Fruit fly (Drosophila melanogaster) whole organism, embryonic: ENCODE results near the gene CG13842.

Experiments used
- Adf1 ChIP-seq: fragments of 200-800 bp; sonication (Bioruptor generic); IDR thresholded peaks from 2 replicates; pipeline ENCODE4 v1.3.6; 2022; ENCODE audit warnings: missing biosample characterization, missing genetic modification characterization
- Aef1 ChIP-seq: fragments of 200-800 bp; sonication (Bioruptor generic); IDR thresholded peaks from 3 replicates; pipeline ENCODE4 v1.3.6; 2022; ENCODE audit warnings: missing biosample characterization, missing genetic modification characterization
- CG10209 ChIP-seq: fragments of 200-800 bp; sonication (Bioruptor generic); optimal IDR thresholded peaks from 3 replicates; lab custom pipeline; 2017; ENCODE audit warnings: missing biosample characterization, mild to moderate bottlenecking, missing genetic modification characterization, missing genetic modification reagents
- CG10321 ChIP-seq: fragments of 200-800 bp; sonication (Bioruptor generic); IDR thresholded peaks from 2 replicates; pipeline ENCODE4 v1.3.6; 2022; ENCODE audit warnings: missing biosample characterization, missing genetic modification characterization
- CG11093 ChIP-seq: fragments of 200-800 bp; sonication (Bioruptor generic); IDR thresholded peaks from 3 replicates; pipeline ENCODE4 v1.3.6; 2022; ENCODE audit warnings: missing biosample characterization, missing genetic modification characterization
- CG11398 ChIP-seq: fragments of 200-800 bp; sonication (Bioruptor generic); optimal IDR thresholded peaks from 2 replicates; lab custom pipeline; 2016; ENCODE audit warnings: missing biosample characterization, missing genetic modification characterization
- CG11696 ChIP-seq: fragments of 200-800 bp; sonication (Bioruptor generic); IDR thresholded peaks from 2 replicates; pipeline ENCODE4 v1.3.6; 2022; ENCODE audit warnings: missing biosample characterization, missing genetic modification characterization
- CG11723 ChIP-seq: fragments of 200-800 bp; sonication (Bioruptor generic); optimal IDR thresholded peaks from 2 replicates; lab custom pipeline; 2017; ENCODE audit warnings: missing biosample characterization, mild to moderate bottlenecking, missing genetic modification characterization
- CG12236 ChIP-seq: fragments of 200-800 bp; sonication (Bioruptor generic); optimal IDR thresholded peaks from 2 replicates; lab custom pipeline; 2016; ENCODE audit warnings: missing biosample characterization, missing genetic modification characterization
- CG12659 ChIP-seq: fragments of 200-800 bp; sonication (Bioruptor generic); optimal IDR thresholded peaks from 3 replicates; lab custom pipeline; 2017; ENCODE audit warnings: mild to moderate bottlenecking, missing biosample characterization, missing genetic modification reagents, missing genetic modification characterization
- CG14710 ChIP-seq: fragments of 200-800 bp; sonication (Bioruptor generic); optimal IDR thresholded peaks from 3 replicates; lab custom pipeline; 2019; ENCODE audit warnings: missing biosample characterization, mild to moderate bottlenecking, missing genetic modification characterization, moderate library complexity
- CG1647 ChIP-seq: fragments of 200-800 bp; sonication (Bioruptor generic); optimal IDR thresholded peaks from 3 replicates; lab custom pipeline; 2016; ENCODE audit warnings: missing biosample characterization, missing genetic modification characterization
- CG16863 ChIP-seq: fragments of 200-800 bp; sonication (Bioruptor generic); optimal IDR thresholded peaks from 3 replicates; lab custom pipeline; 2016; ENCODE audit warnings: missing biosample characterization, missing genetic modification characterization
- CG17802 ChIP-seq: fragments of 200-800 bp; sonication (Bioruptor generic); optimal IDR thresholded peaks from 2 replicates; lab custom pipeline; 2018; ENCODE audit warnings: missing biosample characterization, mild to moderate bottlenecking, missing genetic modification characterization, moderate library complexity
- CG18262 ChIP-seq: fragments of 200-800 bp; optimal IDR thresholded peaks from 3 replicates; lab custom pipeline; 2019; ENCODE audit warnings: missing biosample characterization, mild to moderate bottlenecking, missing genetic modification characterization, moderate library complexity
- CG2129 ChIP-seq: fragments of 200-800 bp; sonication (Bioruptor generic); IDR thresholded peaks from 2 replicates; pipeline ENCODE4 v1.3.6; 2022; ENCODE audit warnings: missing biosample characterization, missing genetic modification characterization; ENCODE audit not compliant: partially characterized antibody
- CG2678 ChIP-seq: fragments of 200-800 bp; sonication (Bioruptor generic); optimal IDR thresholded peaks from 3 replicates; lab custom pipeline; 2019; ENCODE audit warnings: missing biosample characterization, mild to moderate bottlenecking, missing genetic modification characterization, moderate library complexity
- CG31365 ChIP-seq: fragments of 200-800 bp; sonication (Bioruptor generic); optimal IDR thresholded peaks from 2 replicates; lab custom pipeline; 2018; ENCODE audit warnings: missing biosample characterization, mild to moderate bottlenecking, missing genetic modification characterization
- CG32532 ChIP-seq: fragments of 200-800 bp; sonication (Bioruptor generic); IDR thresholded peaks from 2 replicates; pipeline ENCODE4 v1.3.6; 2022; ENCODE audit warnings: missing biosample characterization, missing genetic modification characterization
- CG34422 ChIP-seq: fragments of 200-800 bp; sonication (Bioruptor generic); IDR thresholded peaks from 3 replicates; pipeline ENCODE4 v1.3.6; 2022; ENCODE audit warnings: missing biosample characterization, missing genetic modification characterization
- CG5180 ChIP-seq: fragments of 200-800 bp; sonication (Bioruptor generic); optimal IDR thresholded peaks from 3 replicates; lab custom pipeline; 2017; ENCODE audit warnings: missing biosample characterization, missing genetic modification characterization, mild to moderate bottlenecking, moderate library complexity, missing genetic modification reagents
- CG7928 ChIP-seq: fragments of 200-800 bp; sonication (Bioruptor generic); optimal IDR thresholded peaks from 2 replicates; lab custom pipeline; 2017; ENCODE audit warnings: missing biosample characterization, mild to moderate bottlenecking, missing genetic modification characterization
- CG9876 ChIP-seq: fragments of 200-800 bp; sonication (Bioruptor generic); optimal IDR thresholded peaks from 2 replicates; lab custom pipeline; 2016; ENCODE audit warnings: missing biosample characterization, missing genetic modification characterization
- Chrac-16 ChIP-seq: fragments of 200-800 bp; sonication (Bioruptor generic); optimal IDR thresholded peaks from 3 replicates; lab custom pipeline; 2016; ENCODE audit warnings: missing biosample characterization, missing genetic modification characterization
- Dref ChIP-seq: fragments of 200-800 bp; sonication (Bioruptor generic); IDR thresholded peaks from 2 replicates; pipeline ENCODE4 v1.3.6; 2022; ENCODE audit warnings: missing biosample characterization, missing genetic modification characterization
- Jarid2 ChIP-seq: fragments of 200-800 bp; sonication (Bioruptor generic); optimal IDR thresholded peaks from 3 replicates; lab custom pipeline; 2017; ENCODE audit warnings: mild to moderate bottlenecking, missing biosample characterization, missing genetic modification reagents, missing genetic modification characterization
- MTF-1 ChIP-seq: fragments of 200-800 bp; sonication (Bioruptor generic); optimal IDR thresholded peaks from 2 replicates; lab custom pipeline; 2018; ENCODE audit warnings: missing biosample characterization, mild to moderate bottlenecking, missing genetic modification characterization, borderline replicate concordance
- NC2α ChIP-seq: fragments of 200-800 bp; sonication (Bioruptor generic); optimal IDR thresholded peaks from 2 replicates; lab custom pipeline; 2016; ENCODE audit warnings: missing biosample characterization, missing genetic modification characterization
- Ptx1 ChIP-seq: fragments of 200-800 bp; sonication (Bioruptor generic); IDR thresholded peaks from 2 replicates; pipeline ENCODE4 v1.3.6; 2022; ENCODE audit warnings: missing biosample characterization, missing genetic modification characterization
- Side ChIP-seq: fragments of 200-800 bp; sonication (Bioruptor generic); optimal IDR thresholded peaks from 2 replicates; lab custom pipeline; 2016; ENCODE audit warnings: missing biosample characterization, missing genetic modification characterization
- Six4 ChIP-seq: fragments of 200-800 bp; sonication (Bioruptor generic); optimal IDR thresholded peaks from 2 replicates; lab custom pipeline; 2016; ENCODE audit warnings: missing biosample characterization, missing genetic modification characterization
- Stat92E ChIP-seq, 3 experiments: fragments of >200 bp in 2 of 3; fragments of 200-800 bp in 1 of 3; sonication (Bioruptor generic) in 1 of 3; optimal IDR thresholded peaks; 2 replicates each; lab custom pipeline; 2017 to 2019; ENCODE audit warnings: missing biosample characterization in 3 of 3, missing genetic modification characterization in 3 of 3, mild to moderate bottlenecking in 1 of 3, moderate library complexity in 1 of 3
- Usf ChIP-seq: fragments of 200-800 bp; sonication (Bioruptor generic); optimal IDR thresholded peaks from 2 replicates; lab custom pipeline; 2017; ENCODE audit warnings: missing genotype, missing biosample characterization, missing genetic modification characterization
- cas ChIP-seq: fragments of 200-800 bp; sonication (Bioruptor generic); IDR thresholded peaks from 2 replicates; pipeline ENCODE4 v1.3.6; 2022; ENCODE audit warnings: missing biosample characterization, missing genetic modification characterization
- cato ChIP-seq: fragments of 200-800 bp; sonication (Bioruptor generic); optimal IDR thresholded peaks from 2 replicates; lab custom pipeline; 2016; ENCODE audit warnings: missing biosample characterization, missing genetic modification characterization, borderline replicate concordance
- chinmo ChIP-seq: fragments of 200-800 bp; sonication (Bioruptor generic); IDR thresholded peaks from 4 replicates; pipeline ENCODE4 v1.3.6; 2022; ENCODE audit warnings: missing biosample characterization, missing genetic modification characterization; ENCODE audit not compliant: partially characterized antibody
- chn ChIP-seq: fragments of 200-800 bp; sonication (Bioruptor generic); optimal IDR thresholded peaks from 2 replicates; lab custom pipeline; 2016; ENCODE audit warnings: missing biosample characterization, missing genetic modification characterization
- danr ChIP-seq: fragments of 200-800 bp; sonication (Bioruptor generic); IDR thresholded peaks from 2 replicates; pipeline ENCODE4 v1.3.6; 2022; ENCODE audit warnings: missing biosample characterization, missing genetic modification characterization
- fru ChIP-seq: fragments of >200 bp; optimal IDR thresholded peaks from 2 replicates; lab custom pipeline; 2017
- grau ChIP-seq: fragments of 200-800 bp; optimal IDR thresholded peaks from 3 replicates; lab custom pipeline; 2019; ENCODE audit warnings: missing biosample characterization, mild to moderate bottlenecking, missing genetic modification characterization, moderate library complexity
- hth ChIP-seq: fragments of >200 bp; optimal IDR thresholded peaks from 2 replicates; lab custom pipeline; 2017; ENCODE audit warnings: inconsistent platforms
- mld ChIP-seq: fragments of 200-800 bp; sonication (Bioruptor generic); IDR thresholded peaks from 3 replicates; pipeline ENCODE4 v1.3.6; 2022; ENCODE audit warnings: missing biosample characterization, missing genetic modification characterization; ENCODE audit not compliant: partially characterized antibody
- nmo ChIP-seq: fragments of 200-800 bp; sonication (Bioruptor generic); optimal IDR thresholded peaks from 2 replicates; lab custom pipeline; 2018; ENCODE audit warnings: missing biosample characterization, mild to moderate bottlenecking, missing genetic modification characterization, moderate library complexity
- onecut ChIP-seq: fragments of 200-800 bp; sonication (Bioruptor generic); IDR thresholded peaks from 2 replicates; pipeline ENCODE4 v1.3.6; 2022; ENCODE audit warnings: missing biosample characterization, missing genetic modification characterization
- prd ChIP-seq, 3 experiments: fragments of >200 bp in 2 of 3; fragments of 200-800 bp in 1 of 3; sonication (Bioruptor generic) in 1 of 3; optimal IDR thresholded peaks in 2 of 3; IDR thresholded peaks in 1 of 3; 2 replicates in 2 of 3; 3 replicates in 1 of 3; pipeline versions ENCODE4 v1.3.6 to Lab custom; 2017 to 2022; ENCODE audit warnings: missing biosample characterization in 1 of 3, missing genetic modification characterization in 1 of 3
- pros ChIP-seq: fragments of 200-800 bp; sonication (Bioruptor generic); optimal IDR thresholded peaks from 3 replicates; lab custom pipeline; 2019; ENCODE audit warnings: missing biosample characterization, mild to moderate bottlenecking, missing genetic modification characterization, moderate library complexity
- ranshi ChIP-seq: fragments of 200-800 bp; sonication (Bioruptor generic); IDR thresholded peaks from 2 replicates; pipeline ENCODE4 v1.3.6; 2022; ENCODE audit warnings: missing biosample characterization, missing genetic modification characterization
- slbo ChIP-seq: fragments of 200-800 bp; sonication (Bioruptor generic); IDR thresholded peaks from 2 replicates; pipeline ENCODE4 v1.3.6; 2022; ENCODE audit warnings: missing biosample characterization, missing genetic modification characterization
- tup ChIP-seq: fragments of 200-800 bp; sonication (Bioruptor generic); optimal IDR thresholded peaks from 2 replicates; lab custom pipeline; 2016; ENCODE audit warnings: missing biosample characterization, mild to moderate bottlenecking, missing genetic modification characterization, moderate library complexity
- zen ChIP-seq: fragments of 200-800 bp; sonication (Bioruptor generic); optimal IDR thresholded peaks from 3 replicates; lab custom pipeline; 2018; ENCODE audit warnings: missing biosample characterization, mild to moderate bottlenecking, missing genetic modification characterization, moderate library complexity

Gene CG13842

dm6 chr3R:22753895-22754774 lies 47.1 kb upstream of the CG13842 start (continued):
- TF ChIP-seq CG11093 (GFP tag; lab: Robert Waterston, UW), result no peak
- 0 out of 2 replicates have a peak, but pooled peaks have one; percentile 11 for TF ChIP-seq Dref (GFP tag; lab: Robert Waterston, UW)
- 0 out of 2 replicates have a peak, but pooled peaks have one; percentile 8 for TF ChIP-seq danr (GFP tag; lab: Robert Waterston, UW)
- TF ChIP-seq cato, result no peak
- TF ChIP-seq CG1647 (GFP tag; lab: Kevin White, UChicago), result no peak
- no peak for TF ChIP-seq chn (GFP tag; lab: Kevin White, UChicago)
- peak; percentile 75 for TF ChIP-seq CG32532 (GFP tag; lab: Robert Waterston, UW)
- no peak for TF ChIP-seq fru (lab: Kevin White, UChicago)
- peak; percentile 46 for TF ChIP-seq CG11723 (GFP tag; lab: Kevin White, UChicago)
- peak; percentile 26 for TF ChIP-seq Chrac-16 (GFP tag; lab: Kevin White, UChicago)
- peak; percentile 11 for TF ChIP-seq CG5180 (GFP tag; lab: Kevin White, UChicago)
- TF ChIP-seq prd (optimal IDR thresholded peaks at IDR 0.05; lab: Kevin White, UChicago), result no peak
- peak; percentile 49; the same call in 2 of the 3 replicates for TF ChIP-seq prd (GFP tag; IDR thresholded peaks at IDR 0.05; lab: Robert Waterston, UW)
- TF ChIP-seq Ptx1 (GFP tag; lab: Robert Waterston, UW), result peak; percentile 65
- 0 out of 2 replicates have a peak, but pooled peaks have one; percentile 25 for TF ChIP-seq cas (GFP tag; lab: Robert Waterston, UW)
- TF ChIP-seq NC2α, result no peak
- TF ChIP-seq CG7928, result no peak
- no peak for TF ChIP-seq CG11696 (GFP tag; lab: Robert Waterston, UW)
- TF ChIP-seq nmo (GFP tag; lab: Kevin White, UChicago), result peak; percentile 78
- peak; percentile 40 for TF ChIP-seq CG14710
- no peak for TF ChIP-seq CG17802 (tag; lab: Kevin White, UChicago)
- peak; percentile 69 for TF ChIP-seq Jarid2
- TF ChIP-seq slbo, result peak; percentile 74
- peak; percentile 13 for TF ChIP-seq CG12236 (GFP tag; lab: Kevin White, UChicago)
- no peak for TF ChIP-seq CG31365
- TF ChIP-seq CG12659 (GFP tag; lab: Kevin White, UChicago), result peak; percentile 74
- peak; percentile 37 for TF ChIP-seq CG16863 (GFP tag; lab: Kevin White, UChicago)
- TF ChIP-seq CG2129 (GFP tag; lab: Robert Waterston, UW), result no peak
- no peak for TF ChIP-seq CG9876 (GFP tag; lab: Kevin White, UChicago)
- no peak; the same call in none of the 3 replicates for TF ChIP-seq CG34422 (GFP tag; lab: Robert Waterston, UW)
- no peak; the same call in 1 of the 2 replicates for TF ChIP-seq onecut (GFP tag; lab: Robert Waterston, UW)
- no peak for TF ChIP-seq CG10321 (GFP tag; lab: Robert Waterston, UW)
- TF ChIP-seq CG2678 (tag; lab: Kevin White, UChicago), result peak; percentile 81
- no peak for TF ChIP-seq Stat92E (GFP tag; optimal IDR thresholded peaks at IDR 0.05; lab: Kevin White, UChicago)
- TF ChIP-seq ranshi (GFP tag; lab: Robert Waterston, UW), result 0 out of 2 replicates have a peak, but pooled peaks have one; percentile 16
- peak; percentile 61 for TF ChIP-seq CG10209 (GFP tag; lab: Kevin White, UChicago)
- TF ChIP-seq zen (tag; lab: Kevin White, UChicago), result no peak
- TF ChIP-seq hth (lab: Kevin White, UChicago), result no peak

dm6 chr3R:22753600-22753894 lies 46.5 kb upstream of the CG13842 start:
- TF ChIP-seq pros (peak; percentile 1), Aef1 (GFP tag; lab: Robert Waterston, UW) (no peak), grau (tag; lab: Kevin White, UChicago) (no peak), Usf (GFP tag; lab: Kevin White, UChicago) (no peak), Side (GFP tag; lab: Kevin White, UChicago) (no peak), Adf1 (GFP tag; lab: Robert Waterston, UW) (no peak), MTF-1 (no peak), CG32532 (GFP tag; lab: Robert Waterston, UW) (no peak), tup (no peak), chinmo (GFP tag; lab: Robert Waterston, UW) (peak; percentile 98), CG18262 (tag; lab: Kevin White, UChicago) (no peak), CG11398 (GFP tag; lab: Kevin White, UChicago) (no peak), mld (no peak), Six4 (GFP tag; lab: Kevin White, UChicago) (no peak)
